Worm (Caenorhabditis elegans): ENCODE results near the gene kin-16.
"Not testable (repeated sequence)": the region's sequence is repeated elsewhere in the genome, so short reads cannot be mapped to it uniquely, and the experiment has no call there.

kin-16 gene

ce11 chrII:9436009-9436408 is at the start of gene kin-16:
Gene kin-16, minus strand, starts transcription at chrII:9436109.
- no peak for TF ChIP-seq unc-62 (GFP tag; optimal IDR thresholded peaks at IDR 0.05)

- no peak for TF ChIP-seq unc-62 (GFP tag; optimal IDR thresholded peaks at IDR 0.05)
These were observed 49.3 kb upstream of the kin-16 start for ce11 chrII:9485081-9485730.

- TF ChIP-seq unc-62 (GFP tag; optimal IDR thresholded peaks at IDR 0.05), result no peak
These were observed 47.4 kb upstream of the kin-16 start for ce11 chrII:9483342-9483741.

- no peak for TF ChIP-seq unc-62 (GFP tag; optimal IDR thresholded peaks at IDR 0.05)
These were observed 46.6 kb upstream of the kin-16 start for ce11 chrII:9482529-9482928.

- no peak for TF ChIP-seq unc-62 (GFP tag; optimal IDR thresholded peaks at IDR 0.05)
These were observed 45.5 kb upstream of the kin-16 start for ce11 chrII:9481427-9481826.

ce11 chrII:9480006-9480405 is 44.1 kb upstream of the kin-16 start, which contains the start of gene T19H5.7:
Gene T19H5.7, minus strand, starts transcription at chrII:9480106.
- no peak for TF ChIP-seq unc-62 (GFP tag; optimal IDR thresholded peaks at IDR 0.05)

- no peak for TF ChIP-seq unc-62 (GFP tag; optimal IDR thresholded peaks at IDR 0.05)
These were observed 41.7 kb upstream of the kin-16 start, which contains the start of gene chil-27 for ce11 chrII:9477567-9477966. Gene chil-27, plus strand, starts transcription at chrII:9477867.

- no peak for TF ChIP-seq unc-62 (GFP tag; optimal IDR thresholded peaks at IDR 0.05)
These were observed 38.6 kb upstream of the kin-16 start, which contains the start of the genes chil-25 and chil-26 for ce11 chrII:9474367-9475105. Gene chil-25, minus strand, starts transcription at chrII:9474467. Gene chil-26, plus strand, starts transcription at chrII:9475055.

ce11 chrII:9470027-9470426 is 34.1 kb upstream of the kin-16 start, which contains the start of gene T19H5.6:
Gene T19H5.6, minus strand, starts transcription at chrII:9470221.
- TF ChIP-seq unc-62 (GFP tag; optimal IDR thresholded peaks at IDR 0.05), result no peak

- no peak for TF ChIP-seq unc-62 (GFP tag; optimal IDR thresholded peaks at IDR 0.05)
These were observed 32.5 kb upstream of the kin-16 start, which contains the start of gene chil-23 for ce11 chrII:9468414-9468813. Gene chil-23, minus strand, starts transcription at chrII:9468611.

ce11 chrII:9466095-9466494 is 30.2 kb upstream of the kin-16 start, which contains the start of gene chil-22:
Gene chil-22, minus strand, starts transcription at chrII:9466195.
- TF ChIP-seq unc-62 (GFP tag; optimal IDR thresholded peaks at IDR 0.05), result no peak

- TF ChIP-seq unc-62 (GFP tag; optimal IDR thresholded peaks at IDR 0.05), result not testable (repeated sequence)
These were observed 26.0 kb upstream of the kin-16 start, which contains the start of gene chil-21 for ce11 chrII:9461881-9462280. Gene chil-21, minus strand, starts transcription at chrII:9461981.

ce11 chrII:9459462-9459861 is 23.6 kb upstream of the kin-16 start, which contains the start of gene R09D1.14:
Gene R09D1.14, minus strand, starts transcription at chrII:9459562.
- not testable (repeated sequence) for TF ChIP-seq unc-62 (GFP tag; optimal IDR thresholded peaks at IDR 0.05)

ce11 chrII:9454304-9454703 is 18.4 kb upstream of the kin-16 start, which contains the start of gene chil-19:
Gene chil-19, minus strand, starts transcription at chrII:9454404.
- TF ChIP-seq unc-62 (GFP tag; optimal IDR thresholded peaks at IDR 0.05), result no peak

- TF ChIP-seq unc-62 (GFP tag; optimal IDR thresholded peaks at IDR 0.05), result not testable (repeated sequence)
These were observed 16.3 kb upstream of the kin-16 start, which contains the start of gene R09D1.12 for ce11 chrII:9452172-9452571. Gene R09D1.12, minus strand, starts transcription at chrII:9452272.

ce11 chrII:9447965-9448364 is 12.1 kb upstream of the kin-16 start, which contains the start of gene chil-18:
Gene chil-18, plus strand, starts transcription at chrII:9448265.
- no peak for TF ChIP-seq unc-62 (GFP tag; optimal IDR thresholded peaks at IDR 0.05)

Measured in whole organism, dauer.